Worm (Caenorhabditis elegans) whole organism, L1 larva: ENCODE results near the gene jamp-1.

ENCODE experiments used
- C04F5.9 ChIP-seq: sonication (generic microtip); optimal IDR thresholded peaks from 2 replicates; lab custom pipeline; 2016; ENCODE audit warnings: missing genetic modification characterization, missing compliant biosample characterization
- C16A3.4 ChIP-seq: fragments of 150-350 bp; optimal IDR thresholded peaks from 2 replicates; lab custom pipeline; 2014; ENCODE audit warnings: missing biosample characterization, missing genetic modification characterization
- F16B12.6 ChIP-seq: fragments of 150-350 bp; optimal IDR thresholded peaks from 2 replicates; lab custom pipeline; 2014; ENCODE audit warnings: missing biosample characterization, missing genetic modification characterization
- aha-1 ChIP-seq: fragments of 150-350 bp; optimal IDR thresholded peaks from 2 replicates; lab custom pipeline; 2014; ENCODE audit warnings: missing biosample characterization, missing genetic modification characterization
- ceh-63 ChIP-seq: fragments of 200-800 bp; sonication (Bioruptor generic); optimal IDR thresholded peaks from 2 replicates; lab custom pipeline; 2018; ENCODE audit warnings: mild to moderate bottlenecking, missing genetic modification characterization, missing compliant biosample characterization
- ceh-8 ChIP-seq: fragments of 200-800 bp; sonication (Bioruptor generic); optimal IDR thresholded peaks from 2 replicates; lab custom pipeline; 2018; ENCODE audit warnings: mild to moderate bottlenecking, missing genetic modification characterization, moderate library complexity, missing compliant biosample characterization
- ceh-90 ChIP-seq: sonication (generic microtip); optimal IDR thresholded peaks from 2 replicates; lab custom pipeline; 2016; ENCODE audit warnings: missing genetic modification characterization, missing compliant biosample characterization
- efl-1 ChIP-seq, 4 experiments: fragments of 150-350 bp; optimal IDR thresholded peaks in 3 of 4; peaks in 1 of 4; 1 replicate in 1 of 4; 2 replicates in 3 of 4; lab custom pipeline; 2014; ENCODE audit warnings: missing biosample characterization in 2 of 4, missing genetic modification characterization in 2 of 4, missing genetic modification reagents in 2 of 4
- efl-3 ChIP-seq: fragments of 200-800 bp; sonication (Bioruptor generic); optimal IDR thresholded peaks from 2 replicates; lab custom pipeline; 2018; ENCODE audit warnings: mild to moderate bottlenecking, missing genetic modification characterization, missing compliant biosample characterization
- egl-13 ChIP-seq: sonication (generic microtip); optimal IDR thresholded peaks from 2 replicates; lab custom pipeline; 2016; ENCODE audit warnings: missing genotype, missing genetic modification reagents, missing genetic modification characterization, missing compliant biosample characterization
- egl-27 ChIP-seq, 2 experiments: fragments of 150-350 bp in 1 of 2; sonication (generic microtip); optimal IDR thresholded peaks; 3 replicates each; lab custom pipeline; 2017 to 2018; ENCODE audit warnings: missing biosample characterization in 2 of 2, missing genetic modification characterization in 2 of 2, missing genetic modification reagents in 2 of 2
- elt-3 ChIP-seq, 6 experiments: fragments of 150-350 bp in 1 of 6; sonication (generic microtip); optimal IDR thresholded peaks; 2 replicates each; lab custom pipeline; 2017 to 2018; ENCODE audit warnings: missing biosample characterization in 6 of 6, missing genetic modification characterization in 6 of 6, inconsistent platforms in 1 of 6
- ets-5 ChIP-seq: fragments of 200-800 bp; sonication (Bioruptor generic); IDR thresholded peaks from 2 replicates; pipeline ENCODE4 v1.3.6; 2022; ENCODE audit warnings: missing genetic modification characterization, missing compliant biosample characterization
- fkh-10 ChIP-seq: sonication (generic microtip); optimal IDR thresholded peaks from 2 replicates; lab custom pipeline; 2017; ENCODE audit warnings: missing biosample characterization, missing genetic modification reagents, missing genetic modification characterization
- fkh-4 ChIP-seq: sonication (generic microtip); optimal IDR thresholded peaks from 2 replicates; lab custom pipeline; 2016; ENCODE audit warnings: missing compliant biosample characterization, missing genetic modification characterization, borderline replicate concordance
- grh-1 ChIP-seq: fragments of 200-800 bp; sonication (Bioruptor generic); IDR thresholded peaks from 2 replicates; pipeline ENCODE4 v1.3.6; 2022; ENCODE audit warnings: missing genetic modification reagents, missing genetic modification characterization, missing compliant biosample characterization
- hlh-17 ChIP-seq: fragments of 200-800 bp; sonication (Bioruptor generic); optimal IDR thresholded peaks from 2 replicates; lab custom pipeline; 2018; ENCODE audit warnings: missing genetic modification characterization, mild to moderate bottlenecking, missing compliant biosample characterization, moderate library complexity, borderline replicate concordance
- hpl-2 ChIP-seq: fragments of 150-350 bp; optimal IDR thresholded peaks from 2 replicates; lab custom pipeline; 2014; ENCODE audit warnings: missing biosample characterization, missing genetic modification reagents, missing genetic modification characterization
- isw-1 ChIP-seq: fragments of 200-800 bp; sonication (Bioruptor generic); IDR thresholded peaks from 2 replicates; pipeline ENCODE4 v1.3.6; 2022; ENCODE audit warnings: missing genetic modification characterization, missing compliant biosample characterization
- lin-35 ChIP-seq, 2 experiments: fragments of 150-350 bp; optimal IDR thresholded peaks; 2 replicates each; lab custom pipeline; 2014; ENCODE audit warnings: missing biosample characterization in 2 of 2, missing genetic modification characterization in 2 of 2, missing genetic modification reagents in 2 of 2
- lir-3 ChIP-seq: sonication (generic microtip); optimal IDR thresholded peaks from 2 replicates; lab custom pipeline; 2016; ENCODE audit warnings: mild to moderate bottlenecking, missing genetic modification characterization, moderate library complexity, missing compliant biosample characterization; ENCODE audit not compliant: poor library complexity
- mab-9 ChIP-seq: fragments of 200-800 bp; sonication (Bioruptor generic); IDR thresholded peaks from 2 replicates; pipeline ENCODE4 v1.3.6; 2022; ENCODE audit warnings: missing genetic modification reagents, missing genetic modification characterization, missing compliant biosample characterization
- mef-2 ChIP-seq: fragments of 150-350 bp; optimal IDR thresholded peaks from 2 replicates; lab custom pipeline; 2014; ENCODE audit warnings: missing biosample characterization, missing genetic modification characterization
- mep-1 ChIP-seq: fragments of 150-350 bp; optimal IDR thresholded peaks from 2 replicates; lab custom pipeline; 2014; ENCODE audit warnings: missing biosample characterization, missing genetic modification characterization
- nhr-19 ChIP-seq: fragments of 200-800 bp; sonication (Bioruptor generic); conservative IDR thresholded peaks from 2 replicates; pipeline ENCODE4 v1.3.6; 2022; ENCODE audit warnings: missing genetic modification characterization, missing compliant biosample characterization
- nhr-237 ChIP-seq: fragments of 150-350 bp; optimal IDR thresholded peaks from 2 replicates; lab custom pipeline; 2014; ENCODE audit warnings: missing biosample characterization, missing genetic modification characterization
- nhr-71 ChIP-seq: sonication (generic microtip); optimal IDR thresholded peaks from 2 replicates; lab custom pipeline; 2016; ENCODE audit warnings: mild to moderate bottlenecking, missing genetic modification characterization, moderate library complexity, missing compliant biosample characterization
- nhr-77 ChIP-seq: fragments of 150-350 bp; optimal IDR thresholded peaks from 2 replicates; lab custom pipeline; 2014; ENCODE audit warnings: missing biosample characterization, missing genetic modification characterization
- nhr-84 ChIP-seq: sonication (generic microtip); optimal IDR thresholded peaks from 2 replicates; lab custom pipeline; 2017; ENCODE audit warnings: missing biosample characterization, missing genetic modification characterization
- nhr-85 ChIP-seq: sonication (generic microtip); peaks from one replicate; lab custom pipeline; 2016; ENCODE audit warnings: missing genetic modification characterization, inconsistent platforms, missing compliant biosample characterization
- nhr-90 ChIP-seq: sonication (generic microtip); optimal IDR thresholded peaks from 2 replicates; lab custom pipeline; 2016; ENCODE audit warnings: mild to moderate bottlenecking, missing genetic modification characterization, missing compliant biosample characterization; ENCODE audit not compliant: poor library complexity
- pax-3 ChIP-seq: fragments of 200-800 bp; sonication (Bioruptor generic); optimal IDR thresholded peaks from 2 replicates; lab custom pipeline; 2018; ENCODE audit warnings: mild to moderate bottlenecking, missing genetic modification characterization, moderate library complexity, missing compliant biosample characterization
- pqm-1 ChIP-seq: sonication (generic microtip); optimal IDR thresholded peaks from 3 replicates; lab custom pipeline; 2017; ENCODE audit warnings: missing biosample characterization, missing genetic modification characterization
- rnt-1 ChIP-seq: sonication (generic microtip); optimal IDR thresholded peaks from 2 replicates; lab custom pipeline; 2016; ENCODE audit warnings: mild to moderate bottlenecking, missing genetic modification characterization, moderate library complexity, missing compliant biosample characterization
- skn-1 ChIP-seq: fragments of 150-350 bp; optimal IDR thresholded peaks from 2 replicates; lab custom pipeline; 2014; ENCODE audit warnings: missing biosample characterization, missing genetic modification characterization
- snpc-4 ChIP-seq: fragments of 150-350 bp; optimal IDR thresholded peaks from 2 replicates; lab custom pipeline; 2014; ENCODE audit warnings: missing biosample characterization, missing genetic modification characterization
- snu-23 ChIP-seq: sonication (generic microtip); optimal IDR thresholded peaks from 2 replicates; lab custom pipeline; 2016; ENCODE audit warnings: missing genetic modification characterization, missing compliant biosample characterization
- tlp-1 ChIP-seq: fragments of 150-350 bp; optimal IDR thresholded peaks from 2 replicates; lab custom pipeline; 2014; ENCODE audit warnings: missing biosample characterization, missing genetic modification characterization
- unc-30 ChIP-seq: sonication (generic microtip); optimal IDR thresholded peaks from 2 replicates; lab custom pipeline; 2017; ENCODE audit warnings: missing biosample characterization, missing genetic modification characterization
- vab-15 ChIP-seq: sonication (generic microtip); optimal IDR thresholded peaks from 2 replicates; lab custom pipeline; 2017; ENCODE audit warnings: missing genotype, mild to moderate bottlenecking, missing genetic modification characterization, missing compliant biosample characterization
- ztf-11 ChIP-seq, 2 experiments: sonication (generic microtip); optimal IDR thresholded peaks; 2 replicates each; lab custom pipeline; 2016 to 2017; ENCODE audit warnings: missing genetic modification characterization in 2 of 2, missing biosample characterization in 1 of 2, missing compliant biosample characterization in 1 of 2
- ztf-4 ChIP-seq: fragments of 150-350 bp; optimal IDR thresholded peaks from 2 replicates; lab custom pipeline; 2014; ENCODE audit warnings: missing biosample characterization, missing genetic modification characterization

The jamp-1 gene

DNA sequence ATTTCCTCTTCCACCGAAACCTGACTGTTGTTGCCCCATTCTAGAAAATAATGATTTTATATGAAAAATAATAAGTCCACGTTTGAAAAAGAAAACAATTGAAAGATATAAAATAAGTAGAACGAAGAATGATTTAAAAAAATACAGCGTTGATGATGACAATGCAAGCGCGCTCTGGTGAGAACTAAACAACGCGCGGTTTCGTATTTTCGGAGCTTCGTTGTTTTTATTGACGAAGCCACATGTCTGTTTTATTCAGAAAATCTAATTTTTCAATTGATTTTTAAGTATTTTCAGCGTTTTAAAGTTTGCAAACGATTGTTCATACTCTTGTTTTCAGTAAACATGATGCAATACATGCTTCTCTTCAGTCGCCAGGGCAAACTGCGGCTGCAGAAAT, 33.4 kb downstream of the jamp-1 start, which contains the start of the genes rpt-2 and aps-1 (continued):
- TF ChIP-seq skn-1 (tag; lab: Kevin White, UChicago) (peak; percentile 100), nhr-90 (tag; lab: Kevin White, UChicago) (peak; percentile 87), F16B12.6 (tag; lab: Kevin White, UChicago) (peak; percentile 45), nhr-19 (GFP tag; lab: Robert Waterston, UW) (peak; percentile 85), ets-5 (GFP tag; lab: Robert Waterston, UW) (no peak), hlh-17 (GFP tag; lab: Kevin White, UChicago) (no peak), ztf-4 (tag; lab: Kevin White, UChicago) (peak; percentile 40), C04F5.9 (peak; percentile 45), ceh-90 (tag; lab: Kevin White, UChicago) (no peak), egl-13 (tag; lab: Kevin White, UChicago) (peak; percentile 70), nhr-71 (peak; percentile 92), nhr-84 (tag; lab: Kevin White, UChicago) (no peak), nhr-237 (tag; lab: Kevin White, UChicago) (peak; percentile 43), mef-2 (tag; lab: Kevin White, UChicago) (no peak), nhr-85 (tag; lab: Kevin White, UChicago) (peak; percentile 92), elt-3 (tag; optimal IDR thresholded peaks at IDR 0.05; lab: Kevin White, UChicago) (peak in 2 of 6 experiments; percentile 64 to 87), tlp-1 (tag; lab: Kevin White, UChicago) (no peak), fkh-4 (no peak), pax-3 (tag; lab: Kevin White, UChicago) (no peak), lir-3 (peak; percentile 57), ceh-8 (GFP tag; lab: Kevin White, UChicago) (peak; percentile 42), fkh-10 (GFP tag; lab: Kevin White, UChicago) (peak; percentile 75), ztf-11 (tag; optimal IDR thresholded peaks at IDR 0.05; lab: Kevin White, UChicago) (peak in 1 of 2 experiments; percentile 69), C16A3.4 (tag; lab: Kevin White, UChicago) (peak; percentile 94), snpc-4 (peak; percentile 82)

DNA sequence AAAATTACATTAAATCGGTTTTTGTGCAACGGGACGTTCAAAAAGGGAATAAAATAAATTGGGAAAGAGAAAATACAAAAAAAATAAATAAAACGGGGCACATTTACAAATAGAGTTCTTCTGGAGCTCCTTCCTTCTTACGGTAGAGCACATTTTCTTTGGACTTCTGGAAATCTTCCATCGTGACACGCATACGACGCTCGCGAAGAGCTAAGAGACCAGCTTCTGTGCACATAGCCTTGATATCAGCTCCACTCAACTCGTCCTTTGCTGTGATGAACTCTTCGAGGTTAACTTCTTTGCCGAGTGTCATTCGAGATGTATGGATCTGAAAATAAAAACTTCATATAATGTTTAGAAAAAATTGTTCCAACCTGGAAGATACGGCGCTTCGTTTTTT, 35.0 kb downstream of the jamp-1 start:
- TF ChIP-seq ceh-8 (GFP tag; lab: Kevin White, UChicago): no peak
- no peak for TF ChIP-seq ceh-63 (GFP tag; lab: Kevin White, UChicago)
- no peak for TF ChIP-seq hpl-2
- TF ChIP-seq unc-30 (tag; lab: Kevin White, UChicago): no peak
- peak; percentile 56 for TF ChIP-seq nhr-85 (tag; lab: Kevin White, UChicago)
- TF ChIP-seq aha-1 (tag; lab: Kevin White, UChicago): no peak
- TF ChIP-seq ets-5 (GFP tag; lab: Robert Waterston, UW): no peak
- no peak for TF ChIP-seq vab-15 (tag; lab: Kevin White, UChicago)

DNA sequence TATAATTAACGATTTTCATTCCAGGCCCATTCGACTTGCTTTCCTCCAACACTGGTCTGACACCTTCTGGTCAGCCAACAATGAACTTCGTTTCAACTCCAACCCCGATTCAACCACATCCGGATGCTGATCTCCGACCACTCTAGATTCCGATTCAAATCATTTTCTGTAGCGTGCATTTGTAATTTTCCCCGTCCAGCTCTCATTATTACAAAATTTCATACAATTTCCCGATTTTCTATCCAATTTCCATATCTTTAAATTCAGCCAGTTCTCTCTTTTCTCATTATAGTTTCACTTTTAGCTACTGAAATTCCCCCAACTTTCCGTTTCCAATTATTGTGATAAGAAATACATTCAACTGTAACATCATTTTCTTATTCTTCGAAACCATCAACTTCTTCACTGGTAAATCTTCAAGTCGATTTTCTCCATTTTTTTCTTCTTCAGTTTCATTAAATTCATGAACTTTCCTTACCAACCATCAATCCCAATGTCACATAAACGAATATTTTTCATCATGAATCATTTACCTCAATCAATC, 35.4 kb downstream of the jamp-1 start:
- TF ChIP-seq efl-1 (optimal IDR thresholded peaks at IDR 0.05; lab: Kevin White, UChicago) (no peak), efl-1 (GFP tag; optimal IDR thresholded peaks at IDR 0.05 in 1 of 2; lab: Kevin White, UChicago) (peak in 1 of 2 experiments; percentile 60), efl-3 (no peak)

- TF ChIP-seq mep-1 (tag; lab: Kevin White, UChicago) (no peak), efl-1 (optimal IDR thresholded peaks at IDR 0.05; lab: Kevin White, UChicago) (no peak), efl-1 (GFP tag; optimal IDR thresholded peaks at IDR 0.05 in 1 of 2; lab: Kevin White, UChicago) (peak in 1 of 2 experiments; percentile 13), mab-9 (no peak)
These were observed 38.7 kb downstream of the jamp-1 start for ce11 chrV:6012401-6012800.

DNA sequence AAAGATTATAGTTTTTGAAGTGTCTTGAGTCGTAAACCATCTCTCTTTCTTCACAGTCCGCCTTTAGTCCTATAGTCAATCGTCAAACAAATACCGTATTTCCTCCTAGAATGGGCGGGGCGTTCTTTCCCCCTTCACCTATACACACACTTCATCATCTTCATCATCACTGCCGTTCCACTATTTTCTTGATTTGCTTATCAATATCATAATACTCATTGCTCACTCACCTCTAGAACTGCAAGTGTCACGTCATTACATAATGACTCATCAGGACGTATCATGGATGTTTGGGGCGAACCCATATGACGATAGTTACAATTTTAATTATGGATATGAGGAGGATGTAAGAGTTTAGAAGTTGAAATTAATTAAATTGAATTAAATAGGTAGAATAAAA, 40.4 kb downstream of the jamp-1 start:
- TF ChIP-seq egl-27 (tag; optimal IDR thresholded peaks at IDR 0.05; lab: Kevin White, UChicago) (no peak), vab-15 (tag; lab: Kevin White, UChicago) (no peak), isw-1 (GFP tag; lab: Robert Waterston, UW) (no peak), nhr-77 (tag; lab: Kevin White, UChicago) (no peak), rnt-1 (no peak), pqm-1 (tag; lab: Kevin White, UChicago) (no peak), lin-35 (GFP tag; optimal IDR thresholded peaks at IDR 0.05; lab: Kevin White, UChicago) (no peak), snu-23 (GFP tag; lab: Kevin White, UChicago) (no peak), lir-3 (no peak), aha-1 (tag; lab: Kevin White, UChicago) (no peak), grh-1 (GFP tag; lab: Robert Waterston, UW) (no peak)
- TF ChIP-seq, all 84 proteins: peak for 0
